Fruit fly (Drosophila melanogaster): ENCODE results near the gene Ets96B.

Ets96B gene

dm6 chr3R:24768538-24769401, 19.1 kb upstream of the Ets96B start, which contains the start of gene CG13631 (continued):
- TF ChIP-seq CG14050 (GFP tag; IDR thresholded peaks at IDR 0.05): peak; percentile 87
- TF ChIP-seq abd-A (tag; optimal IDR thresholded peaks at IDR 0.05): no peak
- TF ChIP-seq HLH3B (GFP tag; IDR thresholded peaks at IDR 0.05): peak; percentile 95
- TF ChIP-seq Awh (GFP tag; IDR thresholded peaks at IDR 0.05): peak; percentile 88
- TF ChIP-seq CG7839 (tag; optimal IDR thresholded peaks at IDR 0.05): peak; percentile 95
- TF ChIP-seq z (GFP tag; IDR thresholded peaks at IDR 0.05): no peak; the same call in 2 of the 3 replicates
- TF ChIP-seq BEAF-32 (GFP tag; optimal IDR thresholded peaks at IDR 0.05): no peak
- TF ChIP-seq CG7963 (GFP tag; IDR thresholded peaks at IDR 0.05; ENCODE audit: partially characterized antibody): no peak
- peak; percentile 83 for TF ChIP-seq CG9876 (GFP tag; optimal IDR thresholded peaks at IDR 0.05)
- 0 out of 2 replicates have a peak, but pooled peaks have one; percentile 36 for TF ChIP-seq cas (GFP tag; IDR thresholded peaks at IDR 0.05)
- peak; percentile 71 for TF ChIP-seq CG6683 (GFP tag; optimal IDR thresholded peaks at IDR 0.05)
- no peak for TF ChIP-seq CG16813 (GFP tag; IDR thresholded peaks at IDR 0.05; ENCODE audit: partially characterized antibody)
- TF ChIP-seq HLH4C (GFP tag; IDR thresholded peaks at IDR 0.05; ENCODE audit: partially characterized antibody): no peak
- peak; percentile 91 for TF ChIP-seq CG18619 (GFP tag; optimal IDR thresholded peaks at IDR 0.05)
- peak; percentile 90 for TF ChIP-seq jigr1 (GFP tag; IDR thresholded peaks at IDR 0.05)
- peak in 1 of 2 experiments; percentile 99 for TF ChIP-seq eve (GFP tag; optimal IDR thresholded peaks at IDR 0.05)
- peak; percentile 96 for TF ChIP-seq CG17359 (tag; optimal IDR thresholded peaks at IDR 0.05)
- TF ChIP-seq nerfin-1 (tag; optimal IDR thresholded peaks at IDR 0.05): peak; percentile 96
- peak; percentile 88 for TF ChIP-seq kay (GFP tag; optimal IDR thresholded peaks at IDR 0.05)
- TF ChIP-seq her (GFP tag; optimal IDR thresholded peaks at IDR 0.05): peak; percentile 86
- no peak for TF ChIP-seq Taf1 (GFP tag; IDR thresholded peaks at IDR 0.05)
- peak; percentile 74 for TF ChIP-seq dati (GFP tag; IDR thresholded peaks at IDR 0.05)
- TF ChIP-seq Mes4 (GFP tag; optimal IDR thresholded peaks at IDR 0.05): peak; percentile 96
- TF ChIP-seq CG16779 (GFP tag; IDR thresholded peaks at IDR 0.05): no peak
- peak; percentile 84 for TF ChIP-seq gce (GFP tag; IDR thresholded peaks at IDR 0.05)
- TF ChIP-seq Pdp1 (GFP tag; optimal IDR thresholded peaks at IDR 0.05): peak; percentile 95 to 96
- TF ChIP-seq CG11093 (GFP tag; IDR thresholded peaks at IDR 0.05): peak; percentile 90; the same call in 2 of the 3 replicates
- TF ChIP-seq CG31224 (GFP tag; IDR thresholded peaks at IDR 0.05): no peak; the same call in 1 of the 2 replicates
- peak; percentile 97 for TF ChIP-seq sisA (GFP tag; IDR thresholded peaks at IDR 0.05)
- TF ChIP-seq CG2875 (GFP tag; optimal IDR thresholded peaks at IDR 0.05): peak; percentile 97
- TF ChIP-seq luna (GFP tag; optimal IDR thresholded peaks at IDR 0.05): no peak
- peak; percentile 90 for TF ChIP-seq ro (GFP tag; IDR thresholded peaks at IDR 0.05)
- no peak for TF ChIP-seq CG6791 (GFP tag; IDR thresholded peaks at IDR 0.05; ENCODE audit: partially characterized antibody)
- TF ChIP-seq CG6765 (GFP tag; optimal IDR thresholded peaks at IDR 0.05): peak; percentile 9
- TF ChIP-seq GATAe (GFP tag; conservative IDR thresholded peaks at IDR 0.05): no peak
- TF ChIP-seq pho (GFP tag; optimal IDR thresholded peaks at IDR 0.05): peak; percentile 61
- TF ChIP-seq CG43689 (GFP tag; IDR thresholded peaks at IDR 0.05): 0 out of 2 replicates have a peak, but pooled peaks have one; percentile 32
- TF ChIP-seq CG14667 (GFP tag; IDR thresholded peaks at IDR 0.05): peak; percentile 87
- no peak for TF ChIP-seq CG2129 (GFP tag; IDR thresholded peaks at IDR 0.05; ENCODE audit: partially characterized antibody)
- TF ChIP-seq croc (GFP tag; conservative IDR thresholded peaks at IDR 0.05): peak; percentile 97
- 0 out of 4 replicates have a peak, but pooled peaks have one; percentile 47 for TF ChIP-seq chinmo (GFP tag; IDR thresholded peaks at IDR 0.05; ENCODE audit: partially characterized antibody)
- peak; percentile 88 for TF ChIP-seq odd (GFP tag; optimal IDR thresholded peaks at IDR 0.05)
- TF ChIP-seq Blimp-1 (GFP tag; optimal IDR thresholded peaks at IDR 0.05): peak; percentile 96
- peak; percentile 86 for TF ChIP-seq Mrtf (GFP tag; IDR thresholded peaks at IDR 0.05)
- peak; percentile 84 for TF ChIP-seq eyg (GFP tag; optimal IDR thresholded peaks at IDR 0.05)
- peak; percentile 69 for TF ChIP-seq Doc2 (GFP tag; IDR thresholded peaks at IDR 0.05)
- TF ChIP-seq knrl (GFP tag; IDR thresholded peaks at IDR 0.05; ENCODE audit: partially characterized antibody): no peak
- peak; percentile 94 for TF ChIP-seq row (GFP tag; IDR thresholded peaks at IDR 0.05)
